Worm (Caenorhabditis elegans): ENCODE measurements around the gene prmn-1.

The prmn-1 gene

ce11 chrX:11407682-11408335 is 22.9 kb downstream of the prmn-1 start, which contains the start of gene F08B12.4 (continued):
- TF ChIP-seq lin-35 (GFP tag; optimal IDR thresholded peaks at IDR 0.05) = no peak
- no peak for TF ChIP-seq ceh-91 (GFP tag; IDR thresholded peaks at IDR 0.05)
- TF ChIP-seq lir-1 (GFP tag; conservative IDR thresholded peaks at IDR 0.05) = no peak
- no peak for TF ChIP-seq sea-2 (GFP tag; IDR thresholded peaks at IDR 0.05)
- no peak for TF ChIP-seq attf-6 (GFP tag; IDR thresholded peaks at IDR 0.05)
- TF ChIP-seq cebp-1 (GFP tag; IDR thresholded peaks at IDR 0.05) = no peak
- no peak for TF ChIP-seq cebp-1 (tag; optimal IDR thresholded peaks at IDR 0.05)
- TF ChIP-seq attf-5 (GFP tag; optimal IDR thresholded peaks at IDR 0.05) = no peak
- TF ChIP-seq egl-44 (GFP tag; IDR thresholded peaks at IDR 0.05) = no peak
- no peak for TF ChIP-seq ztf-26 (tag; optimal IDR thresholded peaks at IDR 0.05)
- no peak for TF ChIP-seq him-1 (tag; optimal IDR thresholded peaks at IDR 0.05)
- no peak for TF ChIP-seq aptf-2 (GFP tag; conservative IDR thresholded peaks at IDR 0.05)
- no peak for TF ChIP-seq cebp-2 (GFP tag; IDR thresholded peaks at IDR 0.05)
- TF ChIP-seq hsf-1 (GFP tag; IDR thresholded peaks at IDR 0.05) = no peak
- TF ChIP-seq rcor-1 (GFP tag; IDR thresholded peaks at IDR 0.05) = no peak
- no peak for TF ChIP-seq snpc-3.4 (tag; optimal IDR thresholded peaks at IDR 0.05)
- peak; percentile 68 for TF ChIP-seq ama-1 (optimal IDR thresholded peaks at IDR 0.05)
- no peak for TF ChIP-seq ama-1 (GFP tag; optimal IDR thresholded peaks at IDR 0.05)

- TF ChIP-seq lin-26 (GFP tag; IDR thresholded peaks at IDR 0.05) (no peak), ztf-28 (GFP tag; IDR thresholded peaks at IDR 0.05) (no peak), tbx-9 (tag; optimal IDR thresholded peaks at IDR 0.05; ENCODE audit: borderline replicate concordance) (no peak), pha-4 (tag; optimal IDR thresholded peaks at IDR 0.05) (peak; percentile 20), ZK185.1 (tag; optimal IDR thresholded peaks at IDR 0.05; ENCODE audit: poor library complexity, severe bottlenecking) (peak; percentile 48), repo-1 (tag; optimal IDR thresholded peaks at IDR 0.05) (peak; percentile 44), madf-10 (tag; optimal IDR thresholded peaks at IDR 0.05) (no peak), ekl-4 (GFP tag; IDR thresholded peaks at IDR 0.05) (0 out of 2 replicates have a peak, but pooled peaks have one; percentile 41), nhr-80 (tag; optimal IDR thresholded peaks at IDR 0.05) (peak; percentile 46), ztf-26 (tag; optimal IDR thresholded peaks at IDR 0.05) (peak; percentile 39), B0336.3 (GFP tag; IDR thresholded peaks at IDR 0.05) (peak; percentile 28; the same call in 1 of the 2 replicates), fkh-3 (tag; optimal IDR thresholded peaks at IDR 0.05) (no peak), F39B2.1 (GFP tag; IDR thresholded peaks at IDR 0.05) (no peak), efl-1 (GFP tag; optimal IDR thresholded peaks at IDR 0.05) (no peak), lin-54 (GFP tag; optimal IDR thresholded peaks at IDR 0.05) (no peak), cebp-1 (GFP tag; IDR thresholded peaks at IDR 0.05) (no peak), cebp-1 (tag; optimal IDR thresholded peaks at IDR 0.05) (peak; percentile 30)
Measured at ce11 chrX:11409457-11409856, 24.6 kb downstream of the prmn-1 start.

- TF ChIP-seq madf-6 (GFP tag; IDR thresholded peaks at IDR 0.05) = no peak
- no peak for TF ChIP-seq lir-1 (GFP tag; conservative IDR thresholded peaks at IDR 0.05)
- no peak for TF ChIP-seq snpc-1.3 (tag; optimal IDR thresholded peaks at IDR 0.05; ENCODE audit: insufficient read depth)
- no peak for TF ChIP-seq repo-1 (tag; optimal IDR thresholded peaks at IDR 0.05)
- TF ChIP-seq T26A5.8 (tag; optimal IDR thresholded peaks at IDR 0.05) = no peak
- no peak for TF ChIP-seq akir-1 (GFP tag; optimal IDR thresholded peaks at IDR 0.05)
- TF ChIP-seq let-526 (GFP tag; IDR thresholded peaks at IDR 0.05) = no peak
- no peak for TF ChIP-seq bed-1 (GFP tag; IDR thresholded peaks at IDR 0.05)
- no peak for TF ChIP-seq hrde-1 (tag; optimal IDR thresholded peaks at IDR 0.05; ENCODE audit: borderline replicate concordance)
- TF ChIP-seq ceh-100 (GFP tag; IDR thresholded peaks at IDR 0.05) = no peak
- no peak for TF ChIP-seq ztf-18 (tag; optimal IDR thresholded peaks at IDR 0.05)
- TF ChIP-seq F55B11.4 (tag; optimal IDR thresholded peaks at IDR 0.05; ENCODE audit: borderline replicate concordance, insufficient read depth) = no peak
- TF ChIP-seq F10E7.11 (tag; optimal IDR thresholded peaks at IDR 0.05) = no peak
- TF ChIP-seq madf-3 (GFP tag; IDR thresholded peaks at IDR 0.05) = no peak
- TF ChIP-seq C17E4.6 (GFP tag; IDR thresholded peaks at IDR 0.05) = no peak
Measured at ce11 chrX:11411675-11412074, 26.8 kb downstream of the prmn-1 start.
